Worm (Caenorhabditis elegans) whole organism, L1 larva: ENCODE measurements around the gene T25G12.3.

ENCODE experiments used
- elt-2 ChIP-seq: sonication (generic microtip); optimal IDR thresholded peaks from 2 replicates; lab custom pipeline; 2016; ENCODE audit warnings: missing genetic modification characterization, mild to moderate bottlenecking, inconsistent platforms, missing compliant biosample characterization, missing genetic modification reagents
- mef-2 ChIP-seq: fragments of 150-350 bp; optimal IDR thresholded peaks from 2 replicates; lab custom pipeline; 2014; ENCODE audit warnings: missing biosample characterization, missing genetic modification characterization
- nhr-90 ChIP-seq: sonication (generic microtip); optimal IDR thresholded peaks from 2 replicates; lab custom pipeline; 2016; ENCODE audit warnings: mild to moderate bottlenecking, missing genetic modification characterization, missing compliant biosample characterization; ENCODE audit not compliant: poor library complexity
- pqm-1 ChIP-seq: sonication (generic microtip); optimal IDR thresholded peaks from 3 replicates; lab custom pipeline; 2017; ENCODE audit warnings: missing biosample characterization, missing genetic modification characterization
- vab-15 ChIP-seq: sonication (generic microtip); optimal IDR thresholded peaks from 2 replicates; lab custom pipeline; 2017; ENCODE audit warnings: missing genotype, mild to moderate bottlenecking, missing genetic modification characterization, missing compliant biosample characterization

The T25G12.3 gene

ce11 chrX:17247260-17247659 lies 15.8 kb downstream of the T25G12.3 start:
- TF ChIP-seq mef-2 (tag; lab: Kevin White, UChicago) (no peak), elt-2 (tag; lab: Kevin White, UChicago) (peak; percentile 4)

ce11 chrX:17255750-17256149 lies 24.3 kb downstream of the T25G12.3 start:
- TF ChIP-seq elt-2 (tag; lab: Kevin White, UChicago) (peak; percentile 66), nhr-90 (tag; lab: Kevin White, UChicago) (peak; percentile 6)

- no peak for TF ChIP-seq vab-15
- TF ChIP-seq pqm-1 (tag; lab: Kevin White, UChicago) = peak; percentile 61
- TF ChIP-seq elt-2 (tag; lab: Kevin White, UChicago) = peak; percentile 94
Observed at ce11 chrX:17256769-17257168, 25.3 kb downstream of the T25G12.3 start, which contains the start of gene Y40C7B.4. Gene Y40C7B.4, minus strand, starts transcription at chrX:17256787.
